Fruit fly (Drosophila melanogaster) whole organism, prepupa: Measurements from ENCODE around the gene anchor.

Experiments
- Blimp-1 ChIP-seq: fragments of 200-800 bp; sonication (Bioruptor generic); optimal IDR thresholded peaks from 3 replicates; lab custom pipeline; 2017; ENCODE audit warnings: missing biosample characterization, missing genetic modification characterization, mild to moderate bottlenecking, moderate library complexity, missing genetic modification reagents
- CG10631 ChIP-seq: fragments of 200-800 bp; sonication (Bioruptor generic); optimal IDR thresholded peaks from 2 replicates; lab custom pipeline; 2016; ENCODE audit warnings: missing biosample characterization, missing genetic modification characterization
- CG10669 ChIP-seq: fragments of 200-800 bp; sonication (Bioruptor generic); optimal IDR thresholded peaks from 3 replicates; lab custom pipeline; 2018; ENCODE audit warnings: missing biosample characterization, mild to moderate bottlenecking, missing genetic modification characterization, moderate library complexity
- CG11762 ChIP-seq: fragments of 200-800 bp; sonication (Bioruptor generic); optimal IDR thresholded peaks from 3 replicates; lab custom pipeline; 2016; ENCODE audit warnings: missing biosample characterization, missing genetic modification characterization; ENCODE audit not compliant: insufficient read depth
- CG11902 ChIP-seq: fragments of 200-800 bp; sonication (Bioruptor generic); optimal IDR thresholded peaks from 3 replicates; lab custom pipeline; 2016; ENCODE audit warnings: missing biosample characterization, missing genetic modification characterization
- CG15336 ChIP-seq: fragments of 200-800 bp; sonication (Bioruptor generic); IDR thresholded peaks from 2 replicates; pipeline ENCODE4 v1.3.6; 2022; ENCODE audit warnings: missing biosample characterization, missing genetic modification characterization
- CG16779 ChIP-seq: fragments of 200-800 bp; sonication (Bioruptor generic); optimal IDR thresholded peaks from 3 replicates; lab custom pipeline; 2017; ENCODE audit warnings: missing biosample characterization, mild to moderate bottlenecking, missing genetic modification characterization
- CG3032 ChIP-seq: fragments of 200-800 bp; optimal IDR thresholded peaks from 2 replicates; lab custom pipeline; 2019; ENCODE audit warnings: missing biosample characterization, mild to moderate bottlenecking, missing genetic modification characterization, moderate library complexity
- CG31627 ChIP-seq: fragments of 200-800 bp; sonication (Bioruptor generic); optimal IDR thresholded peaks from 3 replicates; lab custom pipeline; 2016; ENCODE audit warnings: missing biosample characterization, missing genetic modification characterization
- CG34406 ChIP-seq: fragments of 200-800 bp; sonication (Bioruptor generic); optimal IDR thresholded peaks from 3 replicates; lab custom pipeline; 2016; ENCODE audit warnings: missing biosample characterization, missing genetic modification characterization
- CG4318 ChIP-seq: fragments of 200-800 bp; sonication (Bioruptor generic); optimal IDR thresholded peaks from 3 replicates; lab custom pipeline; 2017; ENCODE audit warnings: missing biosample characterization, mild to moderate bottlenecking, missing genetic modification characterization
- CG6163 ChIP-seq: fragments of 200-800 bp; sonication (Bioruptor generic); IDR thresholded peaks from 3 replicates; pipeline ENCODE4 v1.3.6; 2022; ENCODE audit warnings: missing biosample characterization, missing genetic modification characterization
- CG6808 ChIP-seq: fragments of 200-800 bp; sonication (Bioruptor generic); optimal IDR thresholded peaks from 3 replicates; lab custom pipeline; 2017; ENCODE audit warnings: missing biosample characterization, missing genetic modification characterization, mild to moderate bottlenecking, moderate library complexity, missing genetic modification reagents
- CG8319 ChIP-seq: fragments of 200-800 bp; sonication (Bioruptor generic); optimal IDR thresholded peaks from 3 replicates; lab custom pipeline; 2016; ENCODE audit warnings: missing biosample characterization, missing genetic modification characterization
- CG8632 ChIP-seq: fragments of 200-800 bp; sonication (Bioruptor generic); optimal IDR thresholded peaks from 3 replicates; lab custom pipeline; 2016; ENCODE audit warnings: missing biosample characterization, missing genetic modification characterization
- CG9139 ChIP-seq: fragments of 200-800 bp; sonication (Bioruptor generic); optimal IDR thresholded peaks from 3 replicates; lab custom pipeline; 2017; ENCODE audit warnings: missing biosample characterization, mild to moderate bottlenecking, missing genetic modification characterization
- Eip75B ChIP-seq: fragments of 200-800 bp; sonication (Bioruptor generic); optimal IDR thresholded peaks from 3 replicates; lab custom pipeline; 2016; ENCODE audit warnings: missing biosample characterization, missing genetic modification characterization
- Eip78C ChIP-seq: fragments of 200-800 bp; sonication (Bioruptor generic); peaks from one replicate; lab custom pipeline; 2016; ENCODE audit warnings: missing biosample characterization, missing genetic modification characterization
- Eip93F ChIP-seq: fragments of 200-800 bp; sonication (Bioruptor generic); optimal IDR thresholded peaks from 2 replicates; lab custom pipeline; 2016; ENCODE audit warnings: missing biosample characterization, mild to moderate bottlenecking, missing genetic modification characterization
- Ets21C ChIP-seq: fragments of 200-800 bp; sonication (Bioruptor generic); optimal IDR thresholded peaks from 3 replicates; lab custom pipeline; 2016; ENCODE audit warnings: missing biosample characterization, missing genetic modification characterization
- Ets96B ChIP-seq: fragments of 200-800 bp; optimal IDR thresholded peaks from 2 replicates; lab custom pipeline; 2019; ENCODE audit warnings: missing biosample characterization, mild to moderate bottlenecking, missing genetic modification characterization, moderate library complexity
- Hr38 ChIP-seq: sonication (Bioruptor generic); optimal IDR thresholded peaks from 2 replicates; lab custom pipeline; 2016; ENCODE audit warnings: missing biosample characterization, missing genetic modification characterization
- Hr39 ChIP-seq: fragments of 200-800 bp; sonication (Bioruptor generic); optimal IDR thresholded peaks from 2 replicates; lab custom pipeline; 2016; ENCODE audit warnings: missing biosample characterization, missing genetic modification characterization
- Met ChIP-seq: fragments of 200-800 bp; sonication (Bioruptor generic); optimal IDR thresholded peaks from 3 replicates; lab custom pipeline; 2016; ENCODE audit warnings: missing biosample characterization, missing genetic modification characterization
- Smox ChIP-seq: fragments of 200-800 bp; sonication (Bioruptor generic); optimal IDR thresholded peaks from 3 replicates; lab custom pipeline; 2016; ENCODE audit warnings: missing biosample characterization, missing genetic modification characterization
- Sox14 ChIP-seq: fragments of 200-800 bp; sonication (Bioruptor generic); optimal IDR thresholded peaks from 3 replicates; lab custom pipeline; 2016; ENCODE audit warnings: missing biosample characterization, missing genetic modification characterization
- Sox15 ChIP-seq: fragments of 200-800 bp; sonication (Bioruptor generic); optimal IDR thresholded peaks from 3 replicates; lab custom pipeline; 2016; ENCODE audit warnings: missing biosample characterization, missing genetic modification characterization
- achi ChIP-seq: fragments of 200-800 bp; sonication (Bioruptor generic); optimal IDR thresholded peaks from 3 replicates; lab custom pipeline; 2016; ENCODE audit warnings: missing biosample characterization, missing genetic modification characterization
- acj6 ChIP-seq: fragments of 200-800 bp; sonication (Bioruptor generic); optimal IDR thresholded peaks from 3 replicates; lab custom pipeline; 2016; ENCODE audit warnings: missing biosample characterization, missing genetic modification characterization
- cyc ChIP-seq: fragments of 200-800 bp; sonication (Bioruptor generic); optimal IDR thresholded peaks from 3 replicates; lab custom pipeline; 2016; ENCODE audit warnings: missing biosample characterization, missing genetic modification characterization
- dac ChIP-seq: fragments of 200-800 bp; sonication (Bioruptor generic); optimal IDR thresholded peaks from 2 replicates; lab custom pipeline; 2017; ENCODE audit warnings: missing biosample characterization, mild to moderate bottlenecking, missing genetic modification characterization
- dsx ChIP-seq: fragments of 200-800 bp; optimal IDR thresholded peaks from 3 replicates; lab custom pipeline; 2019; ENCODE audit warnings: missing biosample characterization, mild to moderate bottlenecking, missing genetic modification characterization, moderate library complexity; ENCODE audit not compliant: poor library complexity, severe bottlenecking
- esn ChIP-seq: fragments of 200-800 bp; sonication (Bioruptor generic); optimal IDR thresholded peaks from 2 replicates; lab custom pipeline; 2016; ENCODE audit warnings: missing biosample characterization, mild to moderate bottlenecking, missing genetic modification characterization, moderate library complexity
- fkh ChIP-seq: fragments of 200-800 bp; sonication (Bioruptor generic); optimal IDR thresholded peaks from 3 replicates; lab custom pipeline; 2017; ENCODE audit warnings: missing biosample characterization, mild to moderate bottlenecking, missing genetic modification characterization, moderate library complexity
- net ChIP-seq: fragments of 200-800 bp; sonication (Bioruptor generic); optimal IDR thresholded peaks from 3 replicates; lab custom pipeline; 2016; ENCODE audit warnings: missing biosample characterization, missing genetic modification characterization
- pdm3 ChIP-seq: fragments of 200-800 bp; sonication (Bioruptor generic); optimal IDR thresholded peaks from 3 replicates; lab custom pipeline; 2016; ENCODE audit warnings: missing biosample characterization, missing genetic modification characterization
- salr ChIP-seq, 2 experiments: fragments of 200-800 bp; sonication (Bioruptor generic); optimal IDR thresholded peaks; 3 replicates each; lab custom pipeline; 2016 to 2018; ENCODE audit warnings: missing biosample characterization in 2 of 2, missing genetic modification characterization in 2 of 2, mild to moderate bottlenecking in 1 of 2
- ss ChIP-seq, 2 experiments: fragments of 200-800 bp; sonication (Bioruptor generic); optimal IDR thresholded peaks; 2 replicates in 1 of 2; 3 replicates in 1 of 2; lab custom pipeline; 2017 to 2018; ENCODE audit warnings: mild to moderate bottlenecking in 2 of 2, missing biosample characterization in 2 of 2, missing genetic modification characterization in 2 of 2, moderate library complexity in 1 of 2
- svp ChIP-seq: fragments of 200-800 bp; sonication (Bioruptor generic); peaks from one replicate; lab custom pipeline; 2016; ENCODE audit warnings: missing biosample characterization, missing genetic modification characterization
- topi ChIP-seq: fragments of 200-800 bp; sonication (Bioruptor generic); optimal IDR thresholded peaks from 3 replicates; lab custom pipeline; 2016; ENCODE audit warnings: missing biosample characterization, missing genetic modification characterization

The anchor gene

DNA sequence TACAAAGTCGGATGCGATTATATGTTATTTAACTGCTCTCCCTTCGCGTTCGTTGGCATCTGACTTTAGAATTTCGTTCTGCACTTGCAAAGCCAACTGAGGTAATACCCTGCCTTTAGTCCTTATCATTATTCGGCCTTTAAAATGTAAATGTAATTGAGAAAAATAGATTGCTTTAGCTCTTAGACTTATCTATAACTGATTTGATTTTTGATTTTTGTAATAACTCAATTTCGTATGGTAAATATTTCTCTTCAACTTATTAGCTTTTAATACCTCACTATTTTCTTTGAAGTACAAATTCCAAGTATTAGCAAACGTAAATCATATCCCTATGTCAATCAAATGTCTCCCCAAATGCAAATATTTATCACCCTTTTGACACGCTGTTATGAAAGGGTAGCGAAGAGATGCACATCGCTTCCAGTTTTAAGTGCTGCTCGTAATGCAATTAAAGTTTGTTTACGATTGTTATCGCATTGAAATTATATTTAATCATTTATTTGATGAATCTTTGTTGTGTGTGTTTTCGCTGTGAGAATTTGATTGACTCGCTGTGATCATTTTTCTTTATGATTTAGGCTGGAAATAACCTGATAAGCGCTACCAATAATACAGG lies 2.7 kb downstream of the anchor start (continued):
- TF ChIP-seq CG31627 (GFP tag; lab: Kevin White, UChicago) (no peak), CG6163 (GFP tag; lab: Robert Waterston, UW) (no peak), CG3032 (no peak), CG16779 (tag; lab: Kevin White, UChicago) (no peak), CG10631 (GFP tag; lab: Kevin White, UChicago) (no peak), Blimp-1 (GFP tag; lab: Kevin White, UChicago) (no peak), esn (GFP tag; lab: Kevin White, UChicago) (peak; percentile 15), Sox15 (GFP tag; lab: Kevin White, UChicago) (no peak), CG8632 (GFP tag; lab: Kevin White, UChicago) (no peak), Hr38 (no peak), dsx (GFP tag; lab: Kevin White, UChicago) (peak; percentile 34), Hr39 (GFP tag; lab: Kevin White, UChicago) (no peak), cyc (GFP tag; lab: Kevin White, UChicago) (no peak), CG15336 (no peak), CG10669 (GFP tag; lab: Kevin White, UChicago) (no peak), Eip93F (GFP tag; lab: Kevin White, UChicago) (no peak), net (GFP tag; lab: Kevin White, UChicago) (no peak), CG34406 (GFP tag; lab: Kevin White, UChicago) (no peak), salr (GFP tag; optimal IDR thresholded peaks at IDR 0.05; lab: Kevin White, UChicago) (no peak), CG8319 (GFP tag; lab: Kevin White, UChicago) (no peak), CG9139 (no peak), svp (peak; percentile 81), achi (GFP tag; lab: Kevin White, UChicago) (no peak), topi (no peak), Ets21C (GFP tag; lab: Kevin White, UChicago) (no peak), Smox (no peak), CG4318 (GFP tag; lab: Kevin White, UChicago) (no peak), Eip78C (GFP tag; lab: Kevin White, UChicago) (peak; percentile 75), Eip75B (GFP tag; lab: Kevin White, UChicago) (no peak), CG11902 (no peak), Met (GFP tag; lab: Kevin White, UChicago) (peak; percentile 4), pdm3 (GFP tag; lab: Kevin White, UChicago) (no peak)

DNA sequence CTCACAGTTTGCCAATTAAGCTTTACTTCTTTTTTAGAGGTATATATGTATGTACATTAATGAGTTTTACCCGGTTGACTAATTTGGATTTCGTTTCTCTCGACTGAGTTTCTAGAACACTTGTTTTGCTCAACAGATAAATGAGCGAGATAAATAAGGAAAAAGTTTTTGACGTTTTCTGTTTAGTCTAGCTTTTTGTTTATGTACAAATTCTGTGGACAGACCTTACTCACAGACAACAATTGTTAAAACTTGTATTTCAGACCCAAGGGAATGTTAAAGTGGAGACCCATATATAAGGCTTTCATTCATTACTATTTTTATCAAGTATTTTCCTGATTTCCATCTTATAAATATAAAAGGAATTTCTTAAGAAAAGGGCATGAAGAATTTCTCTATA lies 3.4 kb downstream of the anchor start:
- TF ChIP-seq fkh (GFP tag; lab: Kevin White, UChicago) (peak; percentile 11), Sox14 (GFP tag; lab: Kevin White, UChicago) (no peak), Blimp-1 (GFP tag; lab: Kevin White, UChicago) (no peak), net (GFP tag; lab: Kevin White, UChicago) (no peak)

DNA sequence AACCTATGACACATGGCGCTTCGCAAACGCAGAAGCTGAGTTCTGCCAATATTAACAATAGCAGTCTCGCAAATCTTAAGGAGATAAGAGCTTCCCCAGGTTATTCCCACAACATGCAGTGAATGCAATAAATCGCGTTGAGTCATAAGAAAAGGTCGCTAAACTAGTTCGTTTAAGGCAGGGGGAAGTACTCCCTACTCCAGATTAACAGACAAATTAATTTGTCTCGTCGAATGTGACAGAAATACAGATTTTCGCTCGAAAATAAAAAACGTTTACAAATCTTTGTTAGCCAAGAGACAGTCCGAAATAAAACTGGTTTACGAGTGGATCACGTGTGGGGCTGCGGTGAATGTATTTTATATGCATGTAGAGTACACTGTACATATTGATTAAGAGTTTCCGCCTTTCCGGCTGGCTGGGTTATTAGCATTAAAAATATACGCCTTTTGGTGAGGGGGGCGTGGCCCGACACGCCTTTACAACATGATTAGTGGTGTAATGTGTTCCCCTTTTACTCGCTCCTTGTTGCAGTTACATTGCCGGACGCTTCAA lies 4.0 kb downstream of the anchor start:
- TF ChIP-seq fkh (GFP tag; lab: Kevin White, UChicago) = no peak
- TF ChIP-seq Eip78C (GFP tag; lab: Kevin White, UChicago) = peak; percentile 57
- TF ChIP-seq dac (GFP tag; lab: Kevin White, UChicago) = no peak
- no peak for TF ChIP-seq CG10669 (GFP tag; lab: Kevin White, UChicago)
- peak; percentile 28 for TF ChIP-seq CG6808 (GFP tag; lab: Kevin White, UChicago)
- TF ChIP-seq Hr38 = no peak
- TF ChIP-seq achi (GFP tag; lab: Kevin White, UChicago) = no peak
- no peak for TF ChIP-seq Ets96B (tag; lab: Kevin White, UChicago)
- no peak for TF ChIP-seq CG3032
- TF ChIP-seq acj6 = no peak
- peak; percentile 26 to 29 for TF ChIP-seq ss (GFP tag; optimal IDR thresholded peaks at IDR 0.05; lab: Kevin White, UChicago)
- no peak for TF ChIP-seq Ets21C (GFP tag; lab: Kevin White, UChicago)
- TF ChIP-seq Sox15 (GFP tag; lab: Kevin White, UChicago) = no peak
- no peak for TF ChIP-seq topi
- peak; percentile 68 for TF ChIP-seq svp
- TF ChIP-seq CG11762 (GFP tag; lab: Kevin White, UChicago) = no peak
- no peak for TF ChIP-seq Smox
